Worm (Caenorhabditis elegans) whole organism, L4 larva: ENCODE data around the gene T28C12.15.

Experiments used
- ZK546.5 ChIP-seq, 2 experiments: sonication (generic microtip); optimal IDR thresholded peaks; 2 replicates each; lab custom pipeline; 2017; ENCODE audit warnings: missing biosample characterization in 2 of 2, missing genetic modification characterization in 2 of 2
- egl-43 ChIP-seq: fragments of 200-800 bp; sonication (Bioruptor generic); IDR thresholded peaks from 2 replicates; pipeline ENCODE4 v1.3.6; 2022; ENCODE audit warnings: missing genetic modification reagents, missing genetic modification characterization, missing compliant biosample characterization
- jun-1 ChIP-seq: fragments of 150-350 bp; optimal IDR thresholded peaks from 2 replicates; lab custom pipeline; 2014; ENCODE audit warnings: missing biosample characterization, missing genetic modification reagents, missing genetic modification characterization
- lim-7 ChIP-seq: fragments of 200-800 bp; sonication (Bioruptor generic); IDR thresholded peaks from 2 replicates; pipeline ENCODE4 v1.3.6; 2022; ENCODE audit warnings: missing genetic modification characterization, missing compliant biosample characterization
- lsy-2 ChIP-seq, 2 experiments: fragments of 150-350 bp in 1 of 2; sonication (generic microtip) in 1 of 2; optimal IDR thresholded peaks; 2 replicates each; lab custom pipeline; 2014 to 2017; ENCODE audit warnings: missing biosample characterization in 2 of 2, missing genetic modification characterization in 2 of 2
- nhr-237 ChIP-seq: sonication (generic microtip); optimal IDR thresholded peaks from 2 replicates; lab custom pipeline; 2017; ENCODE audit warnings: missing biosample characterization, missing genetic modification characterization
- nhr-6 ChIP-seq: fragments of 150-350 bp; optimal IDR thresholded peaks from 2 replicates; lab custom pipeline; 2014; ENCODE audit warnings: missing biosample characterization, missing genetic modification characterization
- snpc-4 ChIP-seq: fragments of 150-350 bp; optimal IDR thresholded peaks from 2 replicates; lab custom pipeline; 2014; ENCODE audit warnings: missing biosample characterization, missing genetic modification characterization
- zag-1 ChIP-seq: fragments of 150-350 bp; optimal IDR thresholded peaks from 2 replicates; lab custom pipeline; 2014; ENCODE audit warnings: missing biosample characterization, missing genetic modification characterization

ce11 chrV:6286343-6286742, 35.2 kb downstream of the T28C12.15 start, which contains the start of gene srn-1:
- TF ChIP-seq lim-7 (no peak), lsy-2 (tag; optimal IDR thresholded peaks at IDR 0.05; lab: Kevin White, UChicago) (no peak), nhr-6 (no peak), ZK546.5 (tag; optimal IDR thresholded peaks at IDR 0.05; lab: Kevin White, UChicago) (no peak), egl-43 (GFP tag; lab: Robert Waterston, UW) (no peak), snpc-4 (no peak), zag-1 (tag; lab: Kevin White, UChicago) (no peak), nhr-237 (tag; lab: Kevin White, UChicago) (no peak), jun-1 (tag; lab: Kevin White, UChicago) (no peak)
